Worm (Caenorhabditis elegans) whole organism, early embryonic: ENCODE data around the gene glf-1.

Experiments
- B0310.2 ChIP-seq: sonication (generic microtip); optimal IDR thresholded peaks from 2 replicates; lab custom pipeline; 2016; ENCODE audit warnings: mild to moderate bottlenecking, missing genetic modification characterization, missing compliant biosample characterization
- F13C5.2 ChIP-seq: sonication (generic microtip); optimal IDR thresholded peaks from 2 replicates; lab custom pipeline; 2017; ENCODE audit warnings: mild to moderate bottlenecking, missing genetic modification characterization, inconsistent platforms, missing compliant biosample characterization
- aly-1 ChIP-seq: sonication (generic microtip); optimal IDR thresholded peaks from 2 replicates; lab custom pipeline; 2016; ENCODE audit warnings: missing genetic modification characterization, missing compliant biosample characterization
- ama-1 ChIP-seq: fragments of 150-350 bp; optimal IDR thresholded peaks from 2 replicates; lab custom pipeline; 2014
- ceh-13 ChIP-seq: fragments of 200-800 bp; sonication (Bioruptor generic); optimal IDR thresholded peaks from 2 replicates; lab custom pipeline; 2018; ENCODE audit warnings: mild to moderate bottlenecking, missing genetic modification characterization, missing compliant biosample characterization
- ceh-36 ChIP-seq: sonication (generic microtip); optimal IDR thresholded peaks from 2 replicates; lab custom pipeline; 2016; ENCODE audit warnings: missing genetic modification characterization, inconsistent platforms, missing compliant biosample characterization
- ets-7 ChIP-seq: sonication (generic microtip); optimal IDR thresholded peaks from 2 replicates; lab custom pipeline; 2016; ENCODE audit warnings: missing genotype, missing genetic modification characterization, missing compliant biosample characterization
- flt-1 ChIP-seq: fragments of 200-800 bp; sonication (Bioruptor generic); IDR thresholded peaks from 2 replicates; pipeline ENCODE4 v1.3.6; 2022; ENCODE audit warnings: missing genetic modification characterization, missing compliant biosample characterization
- hmbx-1 ChIP-seq: sonication (generic microtip); optimal IDR thresholded peaks from 2 replicates; lab custom pipeline; 2016; ENCODE audit warnings: mild to moderate bottlenecking, missing genetic modification characterization, missing compliant biosample characterization
- hmg-4 ChIP-seq: fragments of 200-800 bp; sonication (Bioruptor generic); optimal IDR thresholded peaks from 2 replicates; lab custom pipeline; 2018; ENCODE audit warnings: mild to moderate bottlenecking, missing genetic modification characterization, missing compliant biosample characterization
- hnd-1 ChIP-seq: sonication (generic microtip); optimal IDR thresholded peaks from 2 replicates; lab custom pipeline; 2016; ENCODE audit warnings: missing genetic modification characterization, missing compliant biosample characterization
- pes-1 ChIP-seq: fragments of 200-800 bp; sonication (Bioruptor generic); IDR thresholded peaks from 2 replicates; pipeline ENCODE4 v1.3.6; 2022; ENCODE audit warnings: missing genetic modification reagents, missing genetic modification characterization, missing compliant biosample characterization
- scrt-1 ChIP-seq: fragments of 200-800 bp; sonication (Bioruptor generic); IDR thresholded peaks from 2 replicates; pipeline ENCODE4 v1.3.6; 2022; ENCODE audit warnings: missing genetic modification characterization, missing compliant biosample characterization
- sea-1 ChIP-seq: fragments of 200-800 bp; sonication (Bioruptor generic); conservative IDR thresholded peaks from 2 replicates; pipeline ENCODE4 v1.3.6; 2022; ENCODE audit warnings: missing genetic modification characterization, missing compliant biosample characterization
- tbx-11 ChIP-seq: fragments of 200-800 bp; sonication (Bioruptor generic); IDR thresholded peaks from 2 replicates; pipeline ENCODE4 v1.3.6; 2022; ENCODE audit warnings: missing genetic modification characterization, missing compliant biosample characterization
- tbx-37 ChIP-seq: fragments of 200-800 bp; sonication (Bioruptor generic); conservative IDR thresholded peaks from 2 replicates; pipeline ENCODE4 v1.3.6; 2022; ENCODE audit warnings: missing genetic modification reagents, missing genetic modification characterization, missing compliant biosample characterization
- tra-4 ChIP-seq: sonication (generic microtip); optimal IDR thresholded peaks from 2 replicates; lab custom pipeline; 2017; ENCODE audit warnings: missing genetic modification characterization, missing compliant biosample characterization

Gene glf-1

DNA sequence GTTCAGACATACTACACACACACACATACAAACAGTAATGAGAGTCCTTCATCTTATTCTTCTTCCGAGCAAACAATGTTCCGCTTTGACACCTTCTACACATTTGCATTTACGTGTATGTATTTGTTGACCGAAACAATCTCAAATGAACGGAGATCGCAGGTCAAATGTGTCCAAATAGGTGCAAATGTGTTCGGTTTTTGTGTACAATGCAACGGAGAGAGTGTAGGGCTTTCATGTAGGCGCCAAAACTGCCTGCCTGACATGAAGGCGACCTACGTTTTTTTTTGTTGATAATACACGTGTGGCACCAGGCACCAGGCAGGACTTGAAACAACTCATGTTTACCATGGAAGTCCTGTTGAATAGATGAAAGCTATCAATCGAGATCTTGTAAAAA, 28.7 kb upstream of the glf-1 start:
- TF ChIP-seq ceh-36 (tag; lab: Kevin White, UChicago) (no peak), tra-4 (no peak), hmg-4 (GFP tag; lab: Kevin White, UChicago) (no peak), tbx-11 (GFP tag; lab: Robert Waterston, UW) (no peak), ets-7 (tag; lab: Kevin White, UChicago) (no peak), tbx-37 (GFP tag; lab: Robert Waterston, UW) (no peak), hmbx-1 (tag; lab: Kevin White, UChicago) (no peak), B0310.2 (tag; lab: Kevin White, UChicago) (no peak), F13C5.2 (tag; lab: Kevin White, UChicago) (no peak), ama-1 (no peak), hnd-1 (tag; lab: Kevin White, UChicago) (no peak), sea-1 (GFP tag; lab: Robert Waterston, UW) (no peak), aly-1 (tag; lab: Kevin White, UChicago) (no peak), pes-1 (GFP tag; lab: Robert Waterston, UW) (no peak), ceh-13 (GFP tag; lab: Kevin White, UChicago) (no peak), flt-1 (GFP tag; lab: Robert Waterston, UW) (no peak), scrt-1 (no peak)

- TF ChIP-seq scrt-1 = no peak
- no peak for TF ChIP-seq ama-1
Measured at ce11 chrIV:5858212-5858611, 27.4 kb upstream of the glf-1 start.

DNA sequence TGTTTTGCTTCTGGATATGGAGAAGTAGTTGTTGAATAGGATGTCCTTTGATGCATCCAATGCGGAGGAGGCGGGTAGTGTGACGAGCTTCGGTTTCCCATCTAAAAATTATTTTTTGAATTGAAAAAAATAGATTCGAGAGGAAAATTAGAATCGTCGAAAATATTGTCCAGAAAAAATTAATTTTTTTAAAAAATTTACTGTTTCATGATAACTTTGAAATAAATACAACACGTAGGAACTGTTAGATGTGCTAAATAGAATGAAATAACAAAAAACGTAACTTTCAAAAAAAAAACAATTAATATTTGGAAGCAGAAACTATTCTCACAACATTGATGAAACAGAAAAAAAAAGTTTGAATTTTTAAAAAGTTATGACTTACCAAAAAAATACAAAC, 25.8 kb upstream of the glf-1 start, which contains the start of gene C06E7.4:
TSS of gene C06E7.4 (minus strand) at position 101 of the 400 bp plus-strand sequence.
- TF ChIP-seq B0310.2 (tag; lab: Kevin White, UChicago) (no peak), ceh-13 (GFP tag; lab: Kevin White, UChicago) (no peak), flt-1 (GFP tag; lab: Robert Waterston, UW) (no peak)

- TF ChIP-seq tbx-37 (GFP tag; lab: Robert Waterston, UW) = no peak
- TF ChIP-seq B0310.2 (tag; lab: Kevin White, UChicago) = peak; percentile 41
- TF ChIP-seq scrt-1 = 0 out of 2 replicates have a peak, but pooled peaks have one; percentile 33
- TF ChIP-seq tra-4 = no peak
Measured at ce11 chrIV:5860762-5861161, 24.9 kb upstream of the glf-1 start.

- no peak for TF ChIP-seq tbx-11 (GFP tag; lab: Robert Waterston, UW)
- TF ChIP-seq sea-1 (GFP tag; lab: Robert Waterston, UW) = no peak
- no peak for TF ChIP-seq ets-7 (tag; lab: Kevin White, UChicago)
- no peak for TF ChIP-seq pes-1 (GFP tag; lab: Robert Waterston, UW)
Measured at ce11 chrIV:5865818-5866217, 19.8 kb upstream of the glf-1 start, which contains the start of gene spe-27. Gene spe-27, minus strand, starts transcription at chrIV:5865918.

- TF ChIP-seq ets-7 (tag; lab: Kevin White, UChicago) (no peak), sea-1 (GFP tag; lab: Robert Waterston, UW) (no peak), ceh-13 (GFP tag; lab: Kevin White, UChicago) (no peak), ama-1 (no peak), F13C5.2 (tag; lab: Kevin White, UChicago) (no peak), scrt-1 (no peak), tbx-37 (GFP tag; lab: Robert Waterston, UW) (no peak), flt-1 (GFP tag; lab: Robert Waterston, UW) (no peak), tbx-11 (GFP tag; lab: Robert Waterston, UW) (no peak)
Measured at ce11 chrIV:5867189-5867588, 18.4 kb upstream of the glf-1 start, which contains the start of gene C06E7.88. Gene C06E7.88, minus strand, starts transcription at chrIV:5867289.

DNA sequence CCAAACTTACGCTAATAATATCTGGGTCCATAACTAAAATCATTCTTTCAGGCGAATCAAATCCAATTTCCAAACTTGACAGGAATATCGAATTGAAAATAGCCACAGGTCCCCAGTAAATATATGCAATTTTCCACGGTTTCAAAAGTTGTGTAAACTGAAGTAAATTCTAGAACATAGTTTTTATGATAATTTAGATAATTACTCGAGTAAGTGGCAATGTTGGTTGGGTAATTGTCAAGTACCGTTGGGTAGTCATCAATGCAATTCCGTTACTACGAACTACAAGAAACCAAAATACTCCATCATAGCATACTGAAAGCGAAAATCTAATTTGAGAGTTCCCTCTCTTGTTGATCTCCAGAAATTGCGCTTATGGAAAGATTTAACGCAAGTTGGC, 16.3 kb upstream of the glf-1 start:
- no peak for TF ChIP-seq F13C5.2 (tag; lab: Kevin White, UChicago)
- no peak for TF ChIP-seq sea-1 (GFP tag; lab: Robert Waterston, UW)
- TF ChIP-seq scrt-1 = no peak
- TF ChIP-seq hnd-1 (tag; lab: Kevin White, UChicago) = no peak
- TF ChIP-seq ets-7 (tag; lab: Kevin White, UChicago) = no peak
- TF ChIP-seq tra-4 = no peak
- TF ChIP-seq tbx-37 (GFP tag; lab: Robert Waterston, UW) = no peak
- no peak for TF ChIP-seq aly-1 (tag; lab: Kevin White, UChicago)
- no peak for TF ChIP-seq ceh-13 (GFP tag; lab: Kevin White, UChicago)
- TF ChIP-seq ceh-36 (tag; lab: Kevin White, UChicago) = no peak

DNA sequence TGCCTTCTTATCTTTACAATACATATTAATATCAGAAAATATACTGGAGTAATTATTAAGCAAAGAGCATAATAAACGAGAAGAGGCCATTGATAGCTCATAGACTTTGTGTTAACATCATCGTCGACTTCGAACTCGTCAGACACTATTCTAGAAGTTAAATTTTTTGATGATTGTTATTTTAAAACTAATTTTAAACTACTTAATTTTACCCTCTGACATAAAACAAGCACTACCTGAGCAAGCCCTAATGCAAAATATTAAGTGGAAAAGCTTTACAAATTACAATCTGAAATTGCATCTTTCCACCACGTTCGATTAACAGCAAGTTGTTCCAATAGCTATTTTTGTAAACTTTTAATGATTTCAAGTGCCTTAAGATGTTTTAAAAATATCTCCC, 15.6 kb upstream of the glf-1 start, which contains the start of gene srv-17:
TSS of gene srv-17 (minus strand) at position 101 of the 400 bp plus-strand sequence.
- TF ChIP-seq tra-4 (no peak), pes-1 (GFP tag; lab: Robert Waterston, UW) (no peak), scrt-1 (no peak), B0310.2 (tag; lab: Kevin White, UChicago) (no peak), aly-1 (tag; lab: Kevin White, UChicago) (no peak), hmbx-1 (tag; lab: Kevin White, UChicago) (no peak), ceh-36 (tag; lab: Kevin White, UChicago) (no peak), hnd-1 (tag; lab: Kevin White, UChicago) (no peak), ceh-13 (GFP tag; lab: Kevin White, UChicago) (no peak), tbx-11 (GFP tag; lab: Robert Waterston, UW) (no peak)

- TF ChIP-seq hmbx-1 (tag; lab: Kevin White, UChicago) = no peak
Measured at ce11 chrIV:5873825-5874224, 11.8 kb upstream of the glf-1 start, which contains the start of gene srv-19. Gene srv-19, minus strand, starts transcription at chrIV:5873925.
